Fruit fly (Drosophila melanogaster): ENCODE results near the gene rtp.

Gene rtp

dm6 chr3R:5283360-5283963 lies 46.3 kb upstream of the rtp start (continued):
- TF ChIP-seq Drgx (GFP tag; IDR thresholded peaks at IDR 0.05) (peak; percentile 87), lab (GFP tag; optimal IDR thresholded peaks at IDR 0.05) (peak; percentile 96), Dip2 (GFP tag; IDR thresholded peaks at IDR 0.05) (no peak), Camta (GFP tag; optimal IDR thresholded peaks at IDR 0.05) (peak; percentile 86), CG6689 (GFP tag; IDR thresholded peaks at IDR 0.05) (peak; percentile 87), tna (GFP tag; IDR thresholded peaks at IDR 0.05; ENCODE audit: partially characterized antibody) (no peak), repo (GFP tag; optimal IDR thresholded peaks at IDR 0.05) (peak; percentile 87), CG15073 (GFP tag; optimal IDR thresholded peaks at IDR 0.05) (no peak), fu2 (GFP tag; optimal IDR thresholded peaks at IDR 0.05) (peak; percentile 89), CG14014 (GFP tag; IDR thresholded peaks at IDR 0.05) (peak; percentile 86), Blimp-1 (GFP tag; optimal IDR thresholded peaks at IDR 0.05) (peak; percentile 90), Ssrp (tag; optimal IDR thresholded peaks at IDR 0.05) (peak; percentile 91), CG9797 (GFP tag; optimal IDR thresholded peaks at IDR 0.05) (no peak), Ada2b (GFP tag; IDR thresholded peaks at IDR 0.05) (peak; percentile 74), CG42726 (GFP tag; IDR thresholded peaks at IDR 0.05; ENCODE audit: partially characterized antibody) (no peak), Six4 (GFP tag; optimal IDR thresholded peaks at IDR 0.05) (peak; percentile 87), so (GFP tag; IDR thresholded peaks at IDR 0.05) (peak; percentile 61; the same call in 2 of the 3 replicates), tin (GFP tag; optimal IDR thresholded peaks at IDR 0.05) (peak; percentile 81), Hr51 (GFP tag; optimal IDR thresholded peaks at IDR 0.05) (peak; percentile 86 to 95), Ets65A (GFP tag) (peak; percentile 94), Fer2 (tag; optimal IDR thresholded peaks at IDR 0.05) (peak; percentile 77), CG14860 (GFP tag; IDR thresholded peaks at IDR 0.05; ENCODE audit: partially characterized antibody) (no peak), CG17568 (GFP tag; optimal IDR thresholded peaks at IDR 0.05) (peak; percentile 61), fd3F (GFP tag; optimal IDR thresholded peaks at IDR 0.05) (peak; percentile 88), PHDP (tag; optimal IDR thresholded peaks at IDR 0.05) (peak; percentile 93), Hsf (GFP tag; optimal IDR thresholded peaks at IDR 0.05) (peak; percentile 92), croc (GFP tag; conservative IDR thresholded peaks at IDR 0.05) (peak; percentile 70), CG15601 (tag; optimal IDR thresholded peaks at IDR 0.05) (peak; percentile 87), HLHmδ (GFP tag; optimal IDR thresholded peaks at IDR 0.05) (no peak), CG6765 (GFP tag; optimal IDR thresholded peaks at IDR 0.05) (peak; percentile 91), CTCF (GFP tag; optimal IDR thresholded peaks at IDR 0.05) (peak; percentile 92), Nf-YA (GFP tag; IDR thresholded peaks at IDR 0.05) (no peak), CG32767 (GFP tag; IDR thresholded peaks at IDR 0.05) (peak; percentile 72; the same call in 1 of the 2 replicates), CG12391 (tag; optimal IDR thresholded peaks at IDR 0.05) (peak; percentile 92), HmgD (GFP tag; optimal IDR thresholded peaks at IDR 0.05) (peak; percentile 89), H15 (GFP tag; IDR thresholded peaks at IDR 0.05) (peak; percentile 75; the same call in 2 of the 3 replicates), Atf-2 (GFP tag; optimal IDR thresholded peaks at IDR 0.05) (peak; percentile 88), ro (GFP tag; IDR thresholded peaks at IDR 0.05) (no peak), B-H2 (GFP tag; optimal IDR thresholded peaks at IDR 0.05) (peak; percentile 80), ap (GFP tag; IDR thresholded peaks at IDR 0.05) (peak; percentile 50; the same call in 1 of the 2 replicates), CG3847 (GFP tag; IDR thresholded peaks at IDR 0.05) (peak; percentile 84), CG14710 (tag; optimal IDR thresholded peaks at IDR 0.05) (peak; percentile 84), CG7556 (GFP tag; optimal IDR thresholded peaks at IDR 0.05) (peak; percentile 96), CG15514 (GFP tag; optimal IDR thresholded peaks at IDR 0.05) (peak; percentile 81), sr (GFP tag; IDR thresholded peaks at IDR 0.05) (peak; percentile 43; the same call in 1 of the 3 replicates), Adf1 (GFP tag; IDR thresholded peaks at IDR 0.05) (peak; percentile 46), Ravus (GFP tag; IDR thresholded peaks at IDR 0.05) (no peak; the same call in 1 of the 2 replicates), dpn (GFP tag; optimal IDR thresholded peaks at IDR 0.05) (peak; percentile 91 to 95), wek (GFP tag; optimal IDR thresholded peaks at IDR 0.05) (peak; percentile 68), pho (GFP tag; optimal IDR thresholded peaks at IDR 0.05) (peak; percentile 94)
